Fruit fly (Drosophila melanogaster) whole organism, pupa: ENCODE measurements around the gene CG7884.

Experiments used
- CG9948 ChIP-seq: fragments of 200-800 bp; sonication (Bioruptor generic); optimal IDR thresholded peaks from 2 replicates; lab custom pipeline; 2018; ENCODE audit warnings: missing biosample characterization, mild to moderate bottlenecking, missing genetic modification characterization, moderate library complexity
- D1 ChIP-seq: fragments of 200-800 bp; sonication (Bioruptor generic); optimal IDR thresholded peaks from 2 replicates; lab custom pipeline; 2018; ENCODE audit warnings: missing biosample characterization, mild to moderate bottlenecking, missing genetic modification characterization, moderate library complexity
- EcR ChIP-seq: fragments of 200-800 bp; sonication (Bioruptor generic); optimal IDR thresholded peaks from 3 replicates; lab custom pipeline; 2019; ENCODE audit warnings: missing biosample characterization, missing genetic modification characterization, mild to moderate bottlenecking, moderate library complexity, missing genetic modification reagents
- rn ChIP-seq: fragments of 200-800 bp; sonication (Bioruptor generic); IDR thresholded peaks from 2 replicates; pipeline ENCODE4 v1.3.6; 2022; ENCODE audit warnings: missing biosample characterization, missing genetic modification characterization

DNA sequence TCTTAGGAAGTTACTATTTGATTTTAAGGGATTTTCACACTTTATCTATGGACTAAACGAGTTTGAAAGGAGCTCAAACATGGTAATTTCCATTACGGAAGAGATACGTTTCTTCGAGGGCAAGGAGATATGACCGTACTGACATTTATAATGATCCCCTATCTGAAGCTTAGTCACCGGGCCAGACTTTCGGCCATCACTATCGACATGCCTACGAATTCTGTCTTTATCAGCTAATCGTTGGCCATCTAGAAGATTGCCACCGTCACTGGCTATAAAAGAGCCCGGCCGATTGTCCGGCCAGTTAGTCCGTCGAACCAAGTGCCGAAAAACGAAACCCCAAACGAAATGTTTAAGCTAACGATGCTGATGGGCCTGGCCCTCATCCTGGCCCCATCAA lies 5.2 kb upstream of the CG7884 start, which contains the start of gene Muc18B:
- TF ChIP-seq D1 (tag; lab: Kevin White, UChicago), result no peak
- no peak for TF ChIP-seq rn (GFP tag; lab: Robert Waterston, UW)
- no peak for TF ChIP-seq CG9948 (tag; lab: Kevin White, UChicago)
- TF ChIP-seq EcR (GFP tag; lab: Kevin White, UChicago), result no peak
